Fruit fly (Drosophila melanogaster) whole organism, embryonic: ENCODE results near the gene grsm.

ENCODE experiments used
- Bgb ChIP-seq: fragments of 200-800 bp; sonication (Bioruptor generic); IDR thresholded peaks from 2 replicates; pipeline ENCODE4 v1.3.6; 2022; ENCODE audit warnings: missing biosample characterization, missing genetic modification characterization; ENCODE audit not compliant: partially characterized antibody
- CG10979 ChIP-seq: fragments of 200-800 bp; sonication (Bioruptor generic); optimal IDR thresholded peaks from 2 replicates; lab custom pipeline; 2018; ENCODE audit warnings: missing biosample characterization, mild to moderate bottlenecking, missing genetic modification characterization, moderate library complexity
- CG11398 ChIP-seq: fragments of 200-800 bp; sonication (Bioruptor generic); optimal IDR thresholded peaks from 2 replicates; lab custom pipeline; 2016; ENCODE audit warnings: missing biosample characterization, missing genetic modification characterization
- CG11695 ChIP-seq: fragments of 200-800 bp; sonication (Bioruptor generic); IDR thresholded peaks from 3 replicates; pipeline ENCODE4 v1.3.6; 2022; ENCODE audit warnings: missing biosample characterization, missing genetic modification characterization
- CG11696 ChIP-seq: fragments of 200-800 bp; sonication (Bioruptor generic); IDR thresholded peaks from 2 replicates; pipeline ENCODE4 v1.3.6; 2022; ENCODE audit warnings: missing biosample characterization, missing genetic modification characterization
- CG12104 ChIP-seq: fragments of 200-800 bp; sonication (Bioruptor generic); optimal IDR thresholded peaks from 3 replicates; lab custom pipeline; 2016; ENCODE audit warnings: missing biosample characterization, missing genetic modification characterization
- CG14050 ChIP-seq: fragments of 200-800 bp; sonication (Bioruptor generic); IDR thresholded peaks from 3 replicates; pipeline ENCODE4 v1.3.6; 2022; ENCODE audit warnings: missing biosample characterization, missing genetic modification characterization
- CG1647 ChIP-seq: fragments of 200-800 bp; sonication (Bioruptor generic); optimal IDR thresholded peaks from 3 replicates; lab custom pipeline; 2016; ENCODE audit warnings: missing biosample characterization, missing genetic modification characterization
- CG17186 ChIP-seq: fragments of 200-800 bp; sonication (Bioruptor generic); optimal IDR thresholded peaks from 3 replicates; lab custom pipeline; 2017; ENCODE audit warnings: missing biosample characterization, missing genetic modification reagents, missing genetic modification characterization
- CG2678 ChIP-seq: fragments of 200-800 bp; sonication (Bioruptor generic); optimal IDR thresholded peaks from 3 replicates; lab custom pipeline; 2019; ENCODE audit warnings: missing biosample characterization, mild to moderate bottlenecking, missing genetic modification characterization, moderate library complexity
- CG34224 ChIP-seq: fragments of 200-800 bp; sonication (Bioruptor generic); IDR thresholded peaks from 3 replicates; pipeline ENCODE4 v1.3.6; 2022; ENCODE audit warnings: missing biosample characterization, missing genetic modification characterization; ENCODE audit not compliant: partially characterized antibody
- CG4424 ChIP-seq: fragments of 200-800 bp; sonication (Bioruptor generic); optimal IDR thresholded peaks from 3 replicates; lab custom pipeline; 2016; ENCODE audit warnings: missing biosample characterization, missing genetic modification characterization
- CG6272 ChIP-seq: fragments of 200-800 bp; sonication (Bioruptor generic); IDR thresholded peaks from 2 replicates; pipeline ENCODE4 v1.3.6; 2022; ENCODE audit warnings: missing biosample characterization, missing genetic modification characterization
- CG7271 ChIP-seq: fragments of 200-800 bp; sonication (Bioruptor generic); optimal IDR thresholded peaks from 2 replicates; lab custom pipeline; 2018; ENCODE audit warnings: missing biosample characterization, mild to moderate bottlenecking, missing genetic modification characterization, moderate library complexity
- CG7357 ChIP-seq: fragments of 200-800 bp; sonication (Bioruptor generic); IDR thresholded peaks from 3 replicates; pipeline ENCODE4 v1.3.6; 2022; ENCODE audit warnings: missing biosample characterization, missing genetic modification characterization
- CG7928 ChIP-seq: fragments of 200-800 bp; sonication (Bioruptor generic); optimal IDR thresholded peaks from 2 replicates; lab custom pipeline; 2017; ENCODE audit warnings: missing biosample characterization, mild to moderate bottlenecking, missing genetic modification characterization
- CG8089 ChIP-seq: fragments of 200-800 bp; sonication (Bioruptor generic); optimal IDR thresholded peaks from 3 replicates; lab custom pipeline; 2016; ENCODE audit warnings: missing biosample characterization, missing genetic modification characterization
- CG9797 ChIP-seq: fragments of 200-800 bp; sonication (Bioruptor generic); optimal IDR thresholded peaks from 3 replicates; lab custom pipeline; 2018; ENCODE audit warnings: missing biosample characterization, mild to moderate bottlenecking, missing genetic modification characterization
- Dek ChIP-seq: fragments of 200-800 bp; sonication (Bioruptor generic); optimal IDR thresholded peaks from 3 replicates; lab custom pipeline; 2019; ENCODE audit warnings: missing biosample characterization, mild to moderate bottlenecking, missing genetic modification characterization, moderate library complexity
- Dll ChIP-seq: fragments of 200-800 bp; sonication (Bioruptor generic); IDR thresholded peaks from 4 replicates; pipeline ENCODE4 v1.3.6; 2022; ENCODE audit warnings: missing biosample characterization, missing genetic modification characterization; ENCODE audit not compliant: partially characterized antibody
- E2f2 ChIP-seq: fragments of 200-800 bp; sonication (Bioruptor generic); IDR thresholded peaks from 2 replicates; pipeline ENCODE4 v1.3.6; 2022; ENCODE audit warnings: missing biosample characterization, missing genetic modification characterization
- Gsc ChIP-seq: fragments of 200-800 bp; sonication (Bioruptor generic); IDR thresholded peaks from 2 replicates; pipeline ENCODE4 v1.3.6; 2022; ENCODE audit warnings: missing biosample characterization, missing genetic modification characterization
- Lhr ChIP-seq: fragments of 200-800 bp; sonication (Bioruptor generic); optimal IDR thresholded peaks from 3 replicates; lab custom pipeline; 2017; ENCODE audit warnings: mild to moderate bottlenecking, missing biosample characterization, missing genetic modification reagents, missing genetic modification characterization
- Mrtf ChIP-seq: fragments of 200-800 bp; sonication (Bioruptor generic); IDR thresholded peaks from 3 replicates; pipeline ENCODE4 v1.3.6; 2022; ENCODE audit warnings: missing biosample characterization, missing genetic modification characterization
- Nf-YC ChIP-seq: fragments of 200-800 bp; optimal IDR thresholded peaks from 3 replicates; lab custom pipeline; 2019; ENCODE audit warnings: missing biosample characterization, mild to moderate bottlenecking, missing genetic modification characterization, moderate library complexity
- Scr ChIP-seq: fragments of 200-800 bp; sonication (Bioruptor generic); IDR thresholded peaks from 2 replicates; pipeline ENCODE4 v1.3.6; 2022; ENCODE audit warnings: missing biosample characterization, missing genetic modification characterization; ENCODE audit not compliant: partially characterized antibody
- Sin3A ChIP-seq: fragments of >200 bp; optimal IDR thresholded peaks from 2 replicates; lab custom pipeline; 2018
- Six4 ChIP-seq: fragments of 200-800 bp; sonication (Bioruptor generic); optimal IDR thresholded peaks from 2 replicates; lab custom pipeline; 2016; ENCODE audit warnings: missing biosample characterization, missing genetic modification characterization
- cg ChIP-seq: fragments of 200-800 bp; sonication (Bioruptor generic); optimal IDR thresholded peaks from 3 replicates; lab custom pipeline; 2019; ENCODE audit warnings: missing biosample characterization, mild to moderate bottlenecking, missing genetic modification characterization, moderate library complexity
- crp ChIP-seq, 2 experiments: fragments of 200-800 bp; sonication (Bioruptor generic); optimal IDR thresholded peaks; 2 replicates in 1 of 2; 3 replicates in 1 of 2; lab custom pipeline; 2017; ENCODE audit warnings: missing biosample characterization in 2 of 2, missing genetic modification characterization in 2 of 2, mild to moderate bottlenecking in 1 of 2, moderate library complexity in 1 of 2
- dm ChIP-seq: fragments of 200-800 bp; sonication (Bioruptor generic); optimal IDR thresholded peaks from 3 replicates; lab custom pipeline; 2016; ENCODE audit warnings: missing biosample characterization, missing genetic modification characterization
- dysf ChIP-seq: fragments of 200-800 bp; sonication (Bioruptor generic); IDR thresholded peaks from 3 replicates; pipeline ENCODE4 v1.3.6; 2022; ENCODE audit warnings: missing biosample characterization, missing genetic modification characterization
- en ChIP-seq: fragments of 200-800 bp; sonication (Bioruptor generic); optimal IDR thresholded peaks from 2 replicates; lab custom pipeline; 2016; ENCODE audit warnings: missing biosample characterization, missing genetic modification characterization
- esg ChIP-seq: fragments of 200-800 bp; sonication (Bioruptor generic); conservative IDR thresholded peaks from 2 replicates; pipeline ENCODE4 v1.3.6; 2022; ENCODE audit warnings: missing biosample characterization, missing genetic modification characterization
- gfzf ChIP-seq: fragments of 200-800 bp; sonication (Bioruptor generic); optimal IDR thresholded peaks from 2 replicates; lab custom pipeline; 2016; ENCODE audit warnings: missing biosample characterization, mild to moderate bottlenecking, missing genetic modification characterization, moderate library complexity
- hb ChIP-seq: fragments of 200-800 bp; sonication (Bioruptor generic); IDR thresholded peaks from 3 replicates; pipeline ENCODE4 v1.3.6; 2022; ENCODE audit warnings: missing biosample characterization, missing genetic modification characterization; ENCODE audit not compliant: partially characterized antibody
- lmd ChIP-seq: fragments of 200-800 bp; sonication (Bioruptor generic); IDR thresholded peaks from 2 replicates; pipeline ENCODE4 v1.3.6; 2022; ENCODE audit warnings: missing biosample characterization, missing genetic modification characterization
- lov ChIP-seq, 2 experiments: fragments of 200-800 bp in 1 of 2; fragments of >200 bp in 1 of 2; sonication (Bioruptor generic) in 1 of 2; IDR thresholded peaks in 1 of 2; optimal IDR thresholded peaks in 1 of 2; 2 replicates in 1 of 2; 3 replicates in 1 of 2; pipeline versions ENCODE4 v1.3.6 to Lab custom; 2017 to 2022; ENCODE audit warnings: missing biosample characterization in 1 of 2, missing genetic modification characterization in 1 of 2
- nau ChIP-seq: fragments of 200-800 bp; sonication (Bioruptor generic); optimal IDR thresholded peaks from 3 replicates; lab custom pipeline; 2017; ENCODE audit warnings: missing biosample characterization, mild to moderate bottlenecking, missing genetic modification characterization, missing genetic modification reagents
- psq ChIP-seq: fragments of 200-800 bp; sonication (Bioruptor generic); optimal IDR thresholded peaks from 2 replicates; lab custom pipeline; 2017; ENCODE audit warnings: missing biosample characterization, missing genetic modification characterization
- pzg ChIP-seq: fragments of 200-800 bp; sonication (Bioruptor generic); optimal IDR thresholded peaks from 3 replicates; lab custom pipeline; 2018; ENCODE audit warnings: missing biosample characterization, mild to moderate bottlenecking, missing genetic modification characterization, moderate library complexity
- slbo ChIP-seq: fragments of 200-800 bp; sonication (Bioruptor generic); IDR thresholded peaks from 2 replicates; pipeline ENCODE4 v1.3.6; 2022; ENCODE audit warnings: missing biosample characterization, missing genetic modification characterization
- ssp ChIP-seq: fragments of 200-800 bp; sonication (Bioruptor generic); IDR thresholded peaks from 2 replicates; pipeline ENCODE4 v1.3.6; 2022; ENCODE audit warnings: missing biosample characterization, missing genetic modification characterization
- tll ChIP-seq, 2 experiments: fragments of 200-800 bp in 1 of 2; fragments of >200 bp in 1 of 2; sonication (Bioruptor generic) in 1 of 2; optimal IDR thresholded peaks; 2 replicates each; lab custom pipeline; 2017 to 2019; ENCODE audit warnings: missing biosample characterization in 2 of 2, missing genetic modification characterization in 2 of 2, mild to moderate bottlenecking in 1 of 2, moderate library complexity in 1 of 2
- vvl ChIP-seq: fragments of 200-800 bp; sonication (Bioruptor generic); IDR thresholded peaks from 2 replicates; pipeline ENCODE4 v1.3.6; 2022; ENCODE audit warnings: missing biosample characterization, missing genetic modification characterization
- zfh1 ChIP-seq: fragments of 200-800 bp; sonication (Bioruptor generic); IDR thresholded peaks from 3 replicates; pipeline ENCODE4 v1.3.6; 2022; ENCODE audit warnings: missing biosample characterization, missing genetic modification characterization

The grsm gene

DNA sequence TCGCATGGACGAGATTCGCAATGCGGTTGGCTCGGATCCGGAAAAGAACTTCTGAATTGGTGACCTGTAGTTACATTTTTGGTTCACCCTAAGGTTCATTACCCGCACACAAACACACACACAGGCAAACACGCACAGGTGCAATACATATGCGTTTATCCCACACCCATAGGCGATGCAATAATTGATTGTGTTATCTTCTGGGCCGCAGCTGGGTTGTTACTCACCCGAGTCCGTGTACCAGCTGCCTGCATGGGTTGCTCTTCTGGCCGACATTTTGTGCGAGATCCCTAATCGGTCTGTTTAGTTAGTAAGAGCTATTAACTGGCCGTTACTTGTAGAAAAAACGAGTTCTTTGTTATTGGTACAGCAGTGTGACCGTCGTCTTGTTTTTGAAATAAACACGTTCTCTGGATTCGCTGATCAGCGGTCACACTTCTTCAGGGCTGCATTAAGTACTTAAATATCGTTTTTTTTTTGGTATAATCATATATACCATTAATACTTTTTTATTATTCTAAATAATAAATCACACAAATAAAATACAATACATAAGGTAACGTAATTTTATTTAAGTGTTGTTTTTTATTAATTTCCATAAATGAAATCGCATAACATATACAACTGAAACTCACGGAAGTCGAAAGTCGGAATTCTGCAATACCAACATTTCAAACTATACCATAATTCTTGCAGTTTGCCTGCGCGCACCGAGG is 43.6 kb upstream of the grsm start, which contains the start of gene CG8031 (continued):
- TF ChIP-seq Scr (GFP tag; lab: Robert Waterston, UW) (no peak), CG8089 (GFP tag; lab: Kevin White, UChicago) (no peak), CG6272 (GFP tag; lab: Robert Waterston, UW) (no peak), pzg (peak; percentile 62), CG10979 (tag; lab: Kevin White, UChicago) (peak; percentile 11), E2f2 (GFP tag; lab: Robert Waterston, UW) (0 out of 2 replicates have a peak, but pooled peaks have one; percentile 8), psq (GFP tag; lab: Kevin White, UChicago) (no peak), CG9797 (GFP tag; lab: Kevin White, UChicago) (peak; percentile 97), Sin3A (peak; percentile 91), gfzf (GFP tag; lab: Kevin White, UChicago) (peak; percentile 82), slbo (GFP tag; lab: Robert Waterston, UW) (no peak), Six4 (GFP tag; lab: Kevin White, UChicago) (no peak), hb (GFP tag; lab: Robert Waterston, UW) (no peak), nau (GFP tag; lab: Kevin White, UChicago) (no peak), en (GFP tag; lab: Kevin White, UChicago) (no peak), CG14050 (GFP tag; lab: Robert Waterston, UW) (0 out of 3 replicates have a peak, but pooled peaks have one; percentile 18), CG7271 (tag; lab: Kevin White, UChicago) (no peak), CG2678 (tag; lab: Kevin White, UChicago) (no peak), Lhr (peak; percentile 78), cg (GFP tag; lab: Kevin White, UChicago) (peak; percentile 97), tll (GFP tag; optimal IDR thresholded peaks at IDR 0.05; lab: Kevin White, UChicago) (peak in 1 of 2 experiments; percentile 5), esg (GFP tag; lab: Robert Waterston, UW) (no peak), zfh1 (GFP tag; lab: Robert Waterston, UW) (0 out of 3 replicates have a peak, but pooled peaks have one; percentile 16), Dll (GFP tag; lab: Robert Waterston, UW) (0 out of 4 replicates have a peak, but pooled peaks have one; percentile 17), CG11696 (GFP tag; lab: Robert Waterston, UW) (no peak), crp (GFP tag; optimal IDR thresholded peaks at IDR 0.05; lab: Kevin White, UChicago) (peak in 1 of 2 experiments; percentile 6), Bgb (GFP tag; lab: Robert Waterston, UW) (0 out of 2 replicates have a peak, but pooled peaks have one; percentile 17), CG34224 (peak; percentile 28; the same call in 2 of the 3 replicates), CG12104 (GFP tag; lab: Kevin White, UChicago) (peak; percentile 14), CG17186 (GFP tag; lab: Kevin White, UChicago) (peak; percentile 52), lmd (GFP tag; lab: Robert Waterston, UW) (no peak), CG7928 (GFP tag; lab: Kevin White, UChicago) (peak; percentile 90), Gsc (no peak)

DNA sequence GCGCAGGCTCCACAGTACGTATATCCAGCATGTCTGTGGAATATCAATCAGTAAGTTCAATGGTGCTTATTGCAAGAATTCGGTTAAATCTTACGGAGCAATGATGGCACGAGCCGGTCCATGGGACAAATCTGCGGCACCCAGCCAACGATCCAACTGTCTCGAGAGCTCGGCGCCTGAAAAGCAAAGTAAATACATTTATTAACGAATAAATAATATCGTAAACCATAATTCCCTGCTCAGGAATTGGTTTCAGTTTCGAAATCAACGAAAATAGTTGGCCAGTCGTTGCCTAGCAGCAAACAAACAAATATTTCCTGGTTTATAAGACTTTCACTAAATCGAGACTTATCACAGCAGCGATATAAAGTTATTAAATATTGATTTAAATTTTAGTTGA is 42.1 kb upstream of the grsm start, which contains the start of gene CG11656:
TSS of gene CG11656 (plus strand) at position 301 of the 400 bp plus-strand sequence.
- TF ChIP-seq CG11398 (no peak), Mrtf (no peak), CG7357 (no peak), lov (optimal IDR thresholded peaks at IDR 0.05; lab: Kevin White, UChicago) (no peak), lov (GFP tag; IDR thresholded peaks at IDR 0.05; lab: Robert Waterston, UW) (no peak), vvl (no peak), Dek (tag; lab: Kevin White, UChicago) (no peak), ssp (GFP tag; lab: Robert Waterston, UW) (no peak), CG11695 (GFP tag; lab: Robert Waterston, UW) (no peak), dm (GFP tag; lab: Kevin White, UChicago) (no peak), CG1647 (GFP tag; lab: Kevin White, UChicago) (no peak), Nf-YC (tag; lab: Kevin White, UChicago) (no peak), CG4424 (no peak), dysf (GFP tag; lab: Robert Waterston, UW) (no peak), Scr (GFP tag; lab: Robert Waterston, UW) (no peak)
